Fruit fly (Drosophila melanogaster) whole organism, larva: Measurements from ENCODE around the gene Glys.

Source experiments
- noc ChIP-seq: fragments of 200-800 bp; sonication (Bioruptor generic); optimal IDR thresholded peaks from 3 replicates; lab custom pipeline; 2019; ENCODE audit warnings: missing biosample characterization, mild to moderate bottlenecking, missing genetic modification characterization, moderate library complexity

The Glys gene

DNA sequence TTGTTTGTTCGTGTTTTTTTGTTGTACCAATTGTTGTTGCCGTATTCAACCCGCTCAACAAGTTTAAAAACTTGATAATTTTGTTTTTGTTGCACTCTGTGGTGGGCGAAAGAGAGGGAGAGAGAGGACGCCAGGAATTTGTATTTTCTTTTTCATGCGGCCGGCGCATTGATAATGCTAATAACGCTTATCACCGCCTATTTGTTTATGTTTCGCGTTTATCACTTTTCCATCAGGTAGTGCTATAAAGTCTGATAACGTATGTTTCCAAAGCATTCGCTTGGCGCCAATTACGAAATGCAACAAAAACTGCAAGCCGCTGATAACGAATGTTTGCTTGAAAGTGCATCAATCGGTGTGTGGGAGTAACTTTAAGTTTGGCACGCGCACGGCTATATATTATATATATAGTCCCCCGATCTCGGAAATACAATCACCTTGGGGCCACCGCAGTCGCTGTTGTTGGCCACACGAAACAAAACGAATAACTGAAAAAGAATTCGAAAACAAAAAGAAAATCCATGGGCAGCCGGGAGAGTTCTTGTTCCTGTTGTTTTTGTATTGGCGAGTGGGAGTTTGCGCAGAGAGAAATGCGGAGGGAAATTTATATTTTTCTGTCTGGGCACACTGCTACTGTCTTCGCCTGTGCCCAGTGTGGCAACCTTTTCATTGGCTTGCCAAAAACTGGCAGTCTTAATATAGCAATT, at the start of gene Glys:
Glys (minus strand) TSS at position 494 of the 707 bp plus-strand sequence.
- TF ChIP-seq noc, result peak; percentile 42

DNA sequence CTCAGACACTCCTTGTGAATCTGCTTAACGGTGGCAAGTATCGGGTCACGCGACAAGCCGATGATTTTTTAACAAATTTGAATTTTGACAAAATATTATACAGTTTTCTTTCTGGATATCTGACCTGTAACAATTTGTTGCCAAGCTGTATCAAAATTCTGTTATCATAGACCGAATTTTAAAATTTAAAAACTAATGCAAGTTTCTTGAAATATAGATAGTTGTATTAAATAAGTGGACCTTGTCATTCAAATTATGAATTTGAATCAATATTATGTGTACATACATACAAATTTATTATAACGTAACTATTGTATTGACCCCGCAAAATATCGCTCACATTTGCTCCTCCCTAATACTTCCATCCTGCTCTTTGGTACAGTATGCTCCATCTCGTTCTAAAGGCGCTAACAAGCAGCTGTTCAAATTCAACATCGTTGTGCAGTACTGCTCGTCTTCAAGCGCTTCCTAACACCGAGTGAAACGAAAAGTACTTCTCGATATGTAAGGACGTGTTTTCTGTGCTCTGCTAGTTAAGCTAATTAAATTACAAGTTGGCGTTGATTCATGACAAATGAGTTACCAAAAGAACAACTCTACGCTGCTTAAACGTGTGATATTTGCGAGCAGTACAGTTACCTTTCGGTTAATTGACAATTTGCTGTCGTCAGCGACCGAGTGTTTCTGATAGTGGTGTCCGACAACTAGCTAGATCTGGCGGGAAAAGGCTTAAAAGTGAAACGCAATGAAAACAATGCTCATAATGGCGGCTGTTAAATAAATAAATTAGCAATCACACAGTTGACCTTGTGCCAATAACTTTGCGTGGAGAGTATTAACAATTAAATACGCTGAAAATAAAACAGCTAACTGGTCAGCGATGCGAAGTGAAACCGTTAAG, 49.1 kb upstream of the Glys start, which contains the start of the genes Kpc1 and CG42542:
Kpc1 (minus strand) TSS at position 77 of the 901 bp plus-strand sequence.
CG42542 (plus strand) TSS at position 465 of the 901 bp plus-strand sequence.
- TF ChIP-seq noc, result peak; percentile 32

DNA sequence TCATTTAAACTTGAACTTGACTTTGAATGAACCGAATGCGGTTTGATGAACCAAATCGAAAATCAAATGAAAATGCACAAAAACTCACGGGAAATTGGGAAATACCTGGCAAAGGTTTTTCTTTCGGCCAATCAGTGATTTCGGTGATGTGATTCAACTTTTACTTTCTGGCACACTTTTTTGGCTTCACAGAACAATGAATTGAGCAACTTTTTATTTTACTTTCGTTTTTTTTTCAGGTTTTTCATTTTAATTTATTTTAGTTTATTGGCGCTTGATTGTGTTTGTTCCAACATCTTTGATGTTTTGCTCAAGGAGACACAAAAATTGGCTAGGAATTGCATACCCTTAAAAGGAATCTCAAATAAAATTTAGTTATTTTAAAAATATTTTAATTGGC, 34.1 kb upstream of the Glys start, which contains the start of gene Mf:
Mf (minus strand) TSS at position 44 of the 400 bp plus-strand sequence.
- no peak for TF ChIP-seq noc

DNA sequence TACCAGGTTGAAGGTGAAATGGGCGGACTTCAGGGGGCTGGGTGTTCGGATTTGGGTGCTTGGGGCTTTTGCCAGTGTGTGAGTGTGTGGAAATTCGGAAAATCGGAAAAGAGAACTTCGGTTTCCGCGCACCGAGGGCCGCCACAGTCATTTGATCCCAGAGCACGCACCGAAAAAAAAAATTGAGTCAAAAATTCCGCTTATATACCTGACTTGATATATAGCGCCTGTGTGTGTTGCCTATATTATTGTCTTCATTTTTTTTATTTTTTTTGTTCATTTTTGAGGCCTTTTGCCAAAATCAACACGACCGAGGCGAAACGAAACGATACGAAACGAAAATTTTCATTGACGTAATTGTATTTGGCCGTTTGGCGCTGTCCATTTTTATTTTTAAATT, 29.9 kb upstream of the Glys start:
- no peak for TF ChIP-seq noc

DNA sequence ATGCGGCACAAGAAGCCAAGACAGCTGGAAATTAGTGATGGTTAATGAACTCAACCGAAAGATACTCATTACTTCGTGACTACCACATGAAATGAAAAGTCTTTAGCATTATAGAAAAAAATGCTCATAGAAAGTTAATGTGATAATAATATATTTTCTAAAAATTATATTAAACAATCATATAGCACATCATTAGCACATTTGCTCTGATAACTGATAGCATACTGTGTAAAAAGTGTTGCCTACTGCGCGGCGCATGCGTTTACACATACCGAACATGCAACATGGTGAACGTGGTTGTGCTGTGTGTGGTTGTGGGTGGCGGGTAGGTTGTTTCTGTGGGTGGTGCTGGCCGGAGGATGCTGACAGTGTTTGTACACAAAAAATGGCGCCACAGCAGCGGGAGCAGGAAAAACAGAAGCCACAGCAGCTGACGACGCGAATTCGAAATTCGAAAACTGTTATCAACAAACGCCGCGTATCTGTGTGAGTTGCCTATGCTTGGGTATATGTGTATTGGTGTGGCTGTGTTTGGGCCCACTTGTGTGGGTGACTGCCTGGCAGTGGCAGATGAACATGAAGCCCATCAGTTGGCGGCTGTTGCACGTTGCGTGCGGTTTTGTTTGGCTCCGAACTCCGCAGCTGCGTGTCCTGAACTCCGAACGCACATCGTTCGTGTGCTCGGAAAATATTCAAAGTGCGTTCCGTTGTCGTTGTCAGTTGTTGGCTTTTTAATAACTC, 2.6 kb upstream of the Glys start, which contains the start of gene Gyc88E:
Gyc88E (plus strand) TSS at position 604 of the 741 bp plus-strand sequence.
- no peak for TF ChIP-seq noc

DNA sequence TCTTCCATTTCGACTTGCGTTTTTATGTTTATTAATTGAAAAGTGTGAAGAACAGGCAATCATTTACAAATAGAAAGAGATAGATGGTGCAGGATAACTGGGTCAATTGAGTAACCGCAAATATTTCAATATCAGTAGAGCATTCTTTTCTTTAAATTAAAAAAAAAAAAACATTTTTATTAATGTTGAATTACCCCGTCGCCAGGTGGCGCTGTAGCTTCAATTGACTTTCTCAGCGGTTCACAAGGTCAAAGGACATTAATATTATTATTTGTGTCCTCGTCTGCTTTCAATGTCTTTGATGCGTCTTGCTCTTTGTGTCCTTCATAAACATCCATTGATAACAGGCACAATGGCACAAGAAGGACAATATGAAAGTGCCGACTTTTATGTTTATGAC, 1.2 kb upstream of the Glys start:
- TF ChIP-seq noc, result no peak

DNA sequence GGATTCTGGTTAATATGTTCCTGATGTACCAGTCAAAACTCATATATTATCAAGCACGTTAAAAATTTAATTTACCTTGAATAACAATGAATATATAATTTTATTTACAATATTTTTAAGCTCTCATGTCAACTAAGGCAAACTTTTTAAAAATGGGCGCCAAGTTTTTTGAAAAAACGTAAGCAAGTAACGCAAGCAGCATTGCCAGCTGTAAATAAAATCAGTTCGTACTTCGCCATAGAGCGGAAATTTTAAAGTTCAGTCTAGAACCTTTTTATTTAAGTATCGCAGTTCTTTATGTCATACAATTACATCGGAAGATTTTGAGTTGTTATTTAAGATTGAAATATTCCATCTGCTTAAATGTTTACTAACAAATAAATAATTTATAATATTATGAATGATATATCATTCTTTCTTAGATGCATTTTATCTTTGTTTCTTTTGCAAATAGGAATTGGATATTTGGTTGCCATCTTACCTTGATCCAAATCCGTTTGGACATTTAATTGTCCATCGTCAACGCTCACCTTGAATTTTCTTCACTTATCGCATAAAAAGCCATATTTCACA, 627 bp upstream of the Glys start:
- no peak for TF ChIP-seq noc

DNA sequence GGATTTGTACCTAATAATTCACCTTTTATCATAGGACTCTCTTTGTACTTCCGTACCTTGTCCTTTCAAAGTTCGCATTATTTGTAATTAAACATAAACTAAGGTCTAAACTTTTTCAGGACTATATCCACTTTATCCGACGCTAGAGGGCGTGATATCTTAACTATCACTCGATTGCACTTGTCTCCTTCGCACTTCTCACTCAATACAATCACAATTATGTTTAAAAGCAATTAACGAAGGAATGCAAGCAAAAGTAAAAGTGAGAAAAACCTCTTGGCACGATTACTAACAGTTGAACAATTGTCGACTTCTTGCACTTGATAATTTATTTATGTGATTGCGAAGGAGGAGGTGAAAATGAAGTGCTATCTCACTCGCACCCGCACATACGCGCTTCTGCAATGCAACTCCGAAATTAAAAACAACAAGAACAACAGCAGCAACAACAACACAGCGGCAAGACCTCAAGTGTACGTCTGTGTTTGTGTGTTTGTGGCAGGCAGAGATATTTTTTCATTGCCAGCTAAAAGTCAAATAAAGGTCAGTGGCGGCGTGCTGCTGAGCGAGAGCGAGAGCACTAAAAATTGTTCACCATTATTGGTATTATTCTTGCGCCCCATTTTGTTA, 808 bp downstream of the Glys start:
- no peak for TF ChIP-seq noc

DNA sequence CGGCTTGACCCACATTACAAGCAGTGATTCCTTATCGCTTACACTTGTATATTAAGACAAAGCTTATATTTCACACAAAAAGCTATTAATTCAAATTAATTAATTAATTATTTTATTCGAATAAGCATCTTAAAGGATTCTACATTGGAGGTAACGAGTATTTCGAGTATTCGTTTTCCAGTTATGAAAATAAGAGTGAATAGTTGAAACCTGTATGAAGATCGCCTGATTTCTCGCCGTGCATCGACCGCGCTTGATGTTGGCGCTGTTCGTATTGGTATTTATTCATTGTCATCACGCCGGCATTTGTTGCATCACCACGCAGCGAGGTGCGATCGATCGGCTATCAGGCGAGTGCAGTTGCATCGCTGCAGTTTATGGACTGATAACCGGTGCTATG, 1.8 kb downstream of the Glys start:
- TF ChIP-seq noc, result peak; percentile 72

DNA sequence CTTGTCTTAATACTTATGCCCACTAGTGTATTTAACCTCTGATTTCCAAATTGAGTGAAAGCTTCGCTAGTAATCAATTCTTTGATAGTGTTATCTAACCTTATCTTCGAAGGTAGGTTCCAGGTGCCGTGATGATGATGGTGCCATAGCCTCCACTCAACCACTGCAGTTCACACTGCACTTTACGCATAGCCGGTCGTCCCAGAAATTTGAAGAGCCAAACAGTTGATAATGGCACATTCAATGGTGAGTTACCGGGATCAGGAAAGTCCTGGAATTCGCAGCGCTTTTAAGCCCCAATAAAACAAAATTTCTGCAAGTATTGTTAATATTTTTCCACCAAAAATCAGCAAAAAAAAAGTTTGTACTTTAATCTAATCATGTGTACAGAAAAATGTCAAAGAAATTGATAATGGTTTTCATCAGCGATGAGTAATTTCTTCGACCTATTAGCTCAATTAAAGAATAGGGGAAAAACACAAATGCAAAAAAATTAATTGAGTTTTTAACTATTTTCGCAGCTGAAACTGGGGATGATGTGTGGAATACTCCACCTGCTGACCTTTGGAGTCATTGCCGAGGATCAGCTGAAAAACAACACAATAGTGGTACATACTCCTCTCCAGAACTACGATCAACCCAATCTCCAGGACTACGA, 7.4 kb downstream of the Glys start, which contains the start of gene CG3987:
CG3987 (plus strand) TSS at position 143 of the 658 bp plus-strand sequence.
- TF ChIP-seq noc, result no peak

DNA sequence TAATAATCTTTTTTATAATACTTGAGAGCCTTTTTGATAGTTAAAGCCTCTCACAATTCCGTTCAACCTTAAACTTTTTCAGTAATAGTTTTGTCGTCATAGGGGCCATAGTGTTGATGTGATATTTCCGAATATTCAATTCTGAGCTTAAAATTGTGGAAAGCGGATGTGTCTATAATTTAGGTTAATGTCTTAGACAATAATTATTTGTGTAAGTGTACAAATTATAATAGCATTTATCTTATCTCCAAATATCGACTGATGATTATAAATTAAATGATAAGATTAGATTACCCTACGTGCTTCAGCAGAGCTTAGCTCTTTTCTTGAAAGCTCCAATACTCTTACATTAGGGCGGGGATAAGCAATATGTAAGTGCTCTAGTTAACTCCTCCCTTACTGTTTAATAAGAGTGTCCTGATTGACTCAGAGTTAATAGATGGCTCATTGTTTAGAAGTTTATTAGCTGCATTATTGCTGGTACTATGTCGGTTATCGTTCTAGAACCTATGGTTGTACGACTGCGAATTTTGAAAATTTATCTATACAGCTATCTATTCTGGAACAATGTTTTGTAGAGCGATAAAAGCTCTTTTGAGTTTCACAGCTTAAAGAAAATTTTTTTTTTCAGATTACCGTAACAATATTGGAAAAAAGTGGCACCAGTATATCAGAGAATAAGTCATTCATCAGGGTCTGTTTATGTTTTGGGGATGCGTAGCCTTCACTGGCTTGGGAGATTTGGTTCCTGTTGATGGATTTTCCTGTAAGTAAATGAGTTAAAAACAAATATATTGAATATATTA, 8.1 kb downstream of the Glys start:
- TF ChIP-seq noc, result peak; percentile 82

DNA sequence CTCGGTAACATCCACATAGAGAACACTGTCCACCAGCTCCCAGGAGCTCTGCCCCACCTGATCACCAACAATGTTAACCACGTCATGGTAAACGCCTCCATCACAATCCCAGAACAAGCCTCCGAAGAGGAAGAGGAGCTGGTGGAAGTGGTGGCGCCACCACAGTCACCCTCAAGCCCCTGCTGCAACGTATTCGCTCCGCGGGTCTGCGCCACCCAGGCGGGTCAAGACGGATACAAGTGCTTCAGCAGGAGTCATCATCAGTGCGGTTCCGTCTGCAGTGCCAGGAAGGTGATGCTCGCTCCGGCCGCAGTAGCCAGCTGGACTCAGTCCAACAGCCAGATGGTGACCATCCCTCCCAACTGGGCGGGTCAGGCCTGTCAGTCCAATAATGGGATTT, 9.1 kb downstream of the Glys start:
- TF ChIP-seq noc, result no peak

DNA sequence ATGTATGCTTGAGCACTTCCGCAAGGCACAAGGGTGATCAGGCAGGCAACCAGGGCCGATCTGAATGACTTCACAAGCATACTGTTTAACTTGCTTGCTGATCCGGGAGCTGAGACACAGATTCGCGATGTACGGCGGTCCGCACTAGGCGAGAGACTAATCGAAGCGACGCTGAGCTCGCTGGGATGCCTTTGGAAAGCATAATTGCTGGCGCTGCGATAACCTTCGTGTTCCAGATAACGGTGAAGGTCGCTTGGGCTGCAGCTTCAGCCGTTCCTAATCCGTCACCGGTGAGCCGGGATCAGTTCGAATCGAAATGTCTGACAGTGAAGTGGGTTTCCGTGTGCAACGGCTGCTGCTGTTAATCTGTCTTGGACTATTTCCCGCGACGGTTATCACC, 10.5 kb downstream of the Glys start, which contains the start of the genes CG6912 and CG3984:
CG6912 (minus strand) TSS at position 159 of the 400 bp plus-strand sequence.
CG3984 (plus strand) TSS at position 303 of the 400 bp plus-strand sequence.
- TF ChIP-seq noc, result peak; percentile 86

DNA sequence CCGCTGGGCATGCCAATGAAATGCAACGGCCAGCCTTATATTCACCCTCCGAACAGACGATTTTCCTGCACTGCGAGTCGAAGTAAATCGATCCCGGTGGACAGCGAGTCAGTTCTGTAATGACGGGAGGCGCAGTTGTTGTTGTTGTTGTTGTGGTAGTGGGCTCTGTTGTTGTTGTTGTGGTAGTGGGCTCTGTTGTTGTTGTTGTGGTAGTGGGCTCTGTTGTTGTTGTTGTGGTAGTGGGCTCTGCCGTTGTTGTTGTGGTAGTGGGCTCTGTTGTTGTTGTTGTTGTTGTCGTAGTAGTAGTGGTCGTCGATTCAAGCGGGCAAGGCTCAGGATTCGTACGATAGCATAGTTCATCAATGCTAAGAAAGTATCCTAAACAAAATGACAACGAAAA, 11.3 kb downstream of the Glys start:
- TF ChIP-seq noc, result no peak
